Worm (Caenorhabditis elegans): ENCODE data around the gene F59E12.1.
A peak's percentile ranks its signal among the peaks of the same experiment; 100 is the strongest.

The F59E12.1 gene

ce11 chrII:5649236-5650004, 4.9 kb upstream of the F59E12.1 start, which contains the start of the genes sam-4, F59E12.17 and zyg-1:
Gene sam-4 (minus strand): TSS chrII:5649286.
Gene F59E12.17 (minus strand): TSS chrII:5649470.
Gene zyg-1 (plus strand): TSS chrII:5649748.
- TF ChIP-seq mml-1 (tag; optimal IDR thresholded peaks at IDR 0.05) (no peak), unc-39 (tag; optimal IDR thresholded peaks at IDR 0.05) (no peak), ZK546.5 (tag; optimal IDR thresholded peaks at IDR 0.05) (no peak), nhr-76 (tag; optimal IDR thresholded peaks at IDR 0.05) (no peak), fkh-10 (GFP tag; optimal IDR thresholded peaks at IDR 0.05) (no peak), nhr-67 (tag; optimal IDR thresholded peaks at IDR 0.05) (no peak), mdl-1 (tag; optimal IDR thresholded peaks at IDR 0.05) (no peak), lin-15B (tag; optimal IDR thresholded peaks at IDR 0.05) (peak; percentile 95), pqm-1 (tag; optimal IDR thresholded peaks at IDR 0.05) (peak; percentile 18), nhr-43 (tag; optimal IDR thresholded peaks at IDR 0.05; ENCODE audit: poor library complexity, severe bottlenecking) (peak; percentile 6), eor-1 (tag; optimal IDR thresholded peaks at IDR 0.05) (no peak), ztf-11 (tag; optimal IDR thresholded peaks at IDR 0.05) (no peak), nhr-25 (tag; optimal IDR thresholded peaks at IDR 0.05) (peak; percentile 51), elt-3 (tag; optimal IDR thresholded peaks at IDR 0.05) (no peak), nhr-23 (tag; optimal IDR thresholded peaks at IDR 0.05) (peak; percentile 17), ceh-82 (tag; optimal IDR thresholded peaks at IDR 0.05) (no peak), fkh-2 (tag; optimal IDR thresholded peaks at IDR 0.05) (no peak), lin-39 (tag; optimal IDR thresholded peaks at IDR 0.05) (peak; percentile 74), nhr-237 (tag; optimal IDR thresholded peaks at IDR 0.05) (no peak), skn-1 (tag; optimal IDR thresholded peaks at IDR 0.05) (no peak), snpc-4 (tag; optimal IDR thresholded peaks at IDR 0.05) (no peak), lsy-12 (tag; optimal IDR thresholded peaks at IDR 0.05) (no peak), pha-4 (tag; optimal IDR thresholded peaks at IDR 0.05) (peak; percentile 87), aly-2 (tag; optimal IDR thresholded peaks at IDR 0.05) (no peak), tbx-2 (tag; optimal IDR thresholded peaks at IDR 0.05) (no peak), egl-27 (tag; optimal IDR thresholded peaks at IDR 0.05) (no peak), ztf-4 (tag; optimal IDR thresholded peaks at IDR 0.05) (no peak), egl-5 (tag; optimal IDR thresholded peaks at IDR 0.05) (peak; percentile 63), zag-1 (tag; optimal IDR thresholded peaks at IDR 0.05) (no peak), ama-1 (optimal IDR thresholded peaks at IDR 0.05) (no peak), nhr-12 (tag; optimal IDR thresholded peaks at IDR 0.05) (no peak), elt-2 (tag; optimal IDR thresholded peaks at IDR 0.05) (peak; percentile 52), jun-1 (tag; optimal IDR thresholded peaks at IDR 0.05) (no peak), fos-1 (tag; optimal IDR thresholded peaks at IDR 0.05) (no peak), sea-2 (GFP tag; optimal IDR thresholded peaks at IDR 0.05) (no peak), ceh-16 (tag; optimal IDR thresholded peaks at IDR 0.05) (no peak), ceh-9 (tag; optimal IDR thresholded peaks at IDR 0.05) (no peak), ceh-28 (tag; optimal IDR thresholded peaks at IDR 0.05) (no peak), hmg-11 (tag; optimal IDR thresholded peaks at IDR 0.05) (peak; percentile 35), daf-12 (tag; optimal IDR thresholded peaks at IDR 0.05) (no peak), nhr-11 (tag; optimal IDR thresholded peaks at IDR 0.05) (no peak), elt-1 (tag; optimal IDR thresholded peaks at IDR 0.05) (no peak), nhr-77 (tag; optimal IDR thresholded peaks at IDR 0.05) (no peak), nfya-1 (tag; optimal IDR thresholded peaks at IDR 0.05; ENCODE audit: insufficient read depth) (peak; percentile 90), unc-62 (GFP tag; optimal IDR thresholded peaks at IDR 0.05) (no peak), nhr-28 (tag; optimal IDR thresholded peaks at IDR 0.05) (no peak), R02D3.7 (tag; optimal IDR thresholded peaks at IDR 0.05) (no peak)

Measured in whole organism, L3 larva.